Worm (Caenorhabditis elegans): ENCODE measurements around the gene lido-10.

lido-10 gene

ce11 chrII:3043358-3043757 lies 41.0 kb downstream of the lido-10 start, which contains the start of gene B0454.8:
TSS of gene B0454.8 (minus strand) at chrII:3043458.
- TF ChIP-seq ceh-45 (GFP tag; IDR thresholded peaks at IDR 0.05) (no peak), T23F11.4 (GFP tag; optimal IDR thresholded peaks at IDR 0.05) (no peak), nhr-11 (tag; optimal IDR thresholded peaks at IDR 0.05) (no peak), ref-2 (tag; optimal IDR thresholded peaks at IDR 0.05) (no peak), pros-1 (tag; optimal IDR thresholded peaks at IDR 0.05) (no peak), ceh-14 (tag; optimal IDR thresholded peaks at IDR 0.05) (no peak), che-1 (tag; optimal IDR thresholded peaks at IDR 0.05) (no peak), hlh-15 (tag; optimal IDR thresholded peaks at IDR 0.05) (no peak), odd-2 (tag; optimal IDR thresholded peaks at IDR 0.05) (no peak), ceh-48 (tag; optimal IDR thresholded peaks at IDR 0.05) (no peak), gmeb-2 (tag; optimal IDR thresholded peaks at IDR 0.05) (no peak), hlh-30 (tag; optimal IDR thresholded peaks at IDR 0.05; ENCODE audit: insufficient read depth) (no peak), dmd-4 (tag; optimal IDR thresholded peaks at IDR 0.05; ENCODE audit: borderline replicate concordance) (no peak), nhr-232 (tag; optimal IDR thresholded peaks at IDR 0.05) (no peak), ceh-31 (tag; optimal IDR thresholded peaks at IDR 0.05) (no peak), pat-9 (tag; optimal IDR thresholded peaks at IDR 0.05) (no peak), ceh-2 (tag; optimal IDR thresholded peaks at IDR 0.05) (no peak), syd-9 (tag; optimal IDR thresholded peaks at IDR 0.05) (no peak)

DNA sequence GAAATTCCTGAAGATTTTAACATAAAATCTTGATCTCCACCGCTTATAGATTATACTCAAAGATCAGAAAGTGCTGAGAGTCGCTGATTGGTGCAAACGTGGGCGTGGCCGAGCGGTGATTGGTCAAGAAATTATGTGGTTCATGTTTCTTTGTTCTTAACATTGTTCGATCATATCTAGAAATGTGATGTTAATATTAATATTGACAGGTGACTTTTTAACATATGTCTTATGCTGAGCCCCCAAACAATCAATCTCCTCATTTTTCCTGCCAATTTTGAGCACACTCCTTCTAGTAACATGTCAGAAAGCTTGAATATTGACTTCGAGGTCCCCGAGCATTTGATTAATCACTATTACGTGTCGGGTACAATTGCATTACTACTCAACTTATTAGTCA lies 41.7 kb downstream of the lido-10 start, which contains the start of gene sri-29:
Gene sri-29 (plus strand): TSS at position 301 of the 400 bp plus-strand sequence.
- TF ChIP-seq dve-1 (tag; optimal IDR thresholded peaks at IDR 0.05), result no peak
- TF ChIP-seq unc-3 (GFP tag; conservative IDR thresholded peaks at IDR 0.05), result no peak
- no peak for TF ChIP-seq unc-3 (tag; optimal IDR thresholded peaks at IDR 0.05)
- no peak for TF ChIP-seq ceh-30 (tag; optimal IDR thresholded peaks at IDR 0.05)
- no peak for TF ChIP-seq T23F11.4 (GFP tag; optimal IDR thresholded peaks at IDR 0.05)
- no peak for TF ChIP-seq tbx-7 (tag; optimal IDR thresholded peaks at IDR 0.05)

DNA sequence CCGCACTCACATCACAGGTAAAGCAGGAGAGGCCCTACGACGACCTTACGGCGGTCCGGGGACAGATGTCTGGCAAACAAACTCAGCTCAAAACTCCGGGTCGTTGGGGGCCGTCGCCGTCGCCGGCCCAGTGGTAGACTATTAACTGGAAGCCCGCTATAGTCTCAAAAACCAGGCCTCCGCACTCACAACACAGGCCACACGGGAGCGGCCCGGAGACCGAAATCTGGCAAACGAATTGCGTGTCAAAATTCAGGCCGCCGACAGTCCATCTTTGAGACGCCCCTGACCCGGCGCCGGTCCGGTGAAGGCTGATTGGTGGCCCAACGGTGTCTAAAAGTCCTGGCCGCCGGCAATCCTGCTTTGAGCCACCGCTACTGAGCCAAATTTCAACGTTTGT lies 43.1 kb downstream of the lido-10 start:
- TF ChIP-seq gmeb-2 (tag; optimal IDR thresholded peaks at IDR 0.05) (no peak), elt-4 (tag; optimal IDR thresholded peaks at IDR 0.05) (peak; percentile 29), K09A11.1 (tag; optimal IDR thresholded peaks at IDR 0.05; ENCODE audit: insufficient read depth) (no peak), ahr-1 (tag; optimal IDR thresholded peaks at IDR 0.05) (no peak)

DNA sequence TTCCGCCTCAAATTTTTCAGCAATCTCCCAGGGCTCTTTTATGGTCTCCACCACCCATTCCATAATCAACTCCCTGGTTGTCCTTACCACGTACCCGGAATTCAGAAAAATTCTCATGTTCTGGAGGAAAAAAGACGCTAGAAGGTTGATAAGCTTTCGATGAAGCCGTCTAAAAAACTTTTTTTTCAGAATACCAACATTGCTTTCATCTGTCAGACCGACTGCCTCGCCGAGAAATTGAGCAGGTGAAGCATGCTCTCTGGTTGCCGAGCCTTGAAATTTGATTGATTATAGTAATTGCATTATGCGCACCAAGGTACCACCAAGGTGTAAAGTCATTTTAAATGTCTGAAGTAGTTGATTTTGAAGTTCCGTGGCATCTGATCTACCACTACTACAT lies 43.6 kb downstream of the lido-10 start, which contains the start of gene sri-30:
Gene sri-30 (plus strand): TSS at position 301 of the 400 bp plus-strand sequence.
- TF ChIP-seq fkh-10 (GFP tag; optimal IDR thresholded peaks at IDR 0.05) (no peak), pag-3 (tag; optimal IDR thresholded peaks at IDR 0.05; ENCODE audit: borderline replicate concordance) (no peak), lin-11 (tag; optimal IDR thresholded peaks at IDR 0.05) (no peak), pha-4 (tag; optimal IDR thresholded peaks at IDR 0.05) (no peak), ceh-45 (GFP tag; IDR thresholded peaks at IDR 0.05) (no peak), ceh-30 (tag; optimal IDR thresholded peaks at IDR 0.05) (no peak), F13H6.1 (tag; optimal IDR thresholded peaks at IDR 0.05) (no peak), fkh-6 (tag; optimal IDR thresholded peaks at IDR 0.05) (no peak)

DNA sequence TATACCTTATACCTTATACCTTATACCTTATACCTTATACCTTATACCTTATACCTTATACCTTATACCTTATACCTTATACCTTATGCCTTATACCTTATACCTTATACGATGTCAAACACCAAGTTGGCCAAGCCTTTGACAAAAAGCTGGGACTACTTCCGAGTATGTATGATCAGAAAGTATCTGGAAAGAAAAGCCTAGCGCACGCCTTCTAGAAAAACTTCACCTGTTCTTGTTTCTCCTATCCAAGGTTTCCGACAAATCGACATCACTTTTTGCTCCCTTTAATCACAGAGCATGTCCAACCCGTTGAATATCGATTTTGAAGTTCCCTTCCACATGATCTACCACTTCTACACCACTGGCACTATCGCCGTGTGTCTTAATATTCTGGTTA lies 46.1 kb downstream of the lido-10 start, which contains the start of gene sri-28:
Gene sri-28 (plus strand): TSS at position 301 of the 400 bp plus-strand sequence.
- TF ChIP-seq K09A11.1 (tag; optimal IDR thresholded peaks at IDR 0.05; ENCODE audit: insufficient read depth) (no peak), ceh-48 (tag; optimal IDR thresholded peaks at IDR 0.05) (no peak), che-1 (tag; optimal IDR thresholded peaks at IDR 0.05) (no peak)

DNA sequence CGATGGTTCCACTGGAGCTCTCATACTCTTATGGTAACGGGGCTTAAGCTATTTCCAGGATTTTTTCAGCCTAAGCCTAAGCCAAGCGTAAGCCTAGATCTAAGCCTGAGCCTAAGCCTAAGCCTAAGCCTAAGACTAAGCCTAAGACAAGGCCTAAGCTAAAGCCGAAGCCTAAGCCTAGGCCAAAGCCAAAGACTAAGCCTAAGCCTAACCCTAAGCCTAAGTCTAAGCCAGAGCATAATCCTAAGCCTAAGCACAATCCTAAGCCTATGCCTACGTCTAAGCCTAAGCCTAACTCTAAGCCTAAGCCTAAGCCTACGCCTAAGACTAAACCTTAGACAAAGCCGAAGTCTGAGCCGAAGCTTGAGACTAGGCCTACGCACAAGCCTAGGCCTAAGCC lies 46.7 kb downstream of the lido-10 start:
- TF ChIP-seq ceh-45 (GFP tag; IDR thresholded peaks at IDR 0.05) (no peak), dve-1 (tag; optimal IDR thresholded peaks at IDR 0.05) (peak; percentile 62)
